Fruit fly (Drosophila melanogaster): ENCODE measurements around the gene jar.
A peak's percentile ranks its signal among the peaks of the same experiment; 100 is the strongest.

jar gene

DNA sequence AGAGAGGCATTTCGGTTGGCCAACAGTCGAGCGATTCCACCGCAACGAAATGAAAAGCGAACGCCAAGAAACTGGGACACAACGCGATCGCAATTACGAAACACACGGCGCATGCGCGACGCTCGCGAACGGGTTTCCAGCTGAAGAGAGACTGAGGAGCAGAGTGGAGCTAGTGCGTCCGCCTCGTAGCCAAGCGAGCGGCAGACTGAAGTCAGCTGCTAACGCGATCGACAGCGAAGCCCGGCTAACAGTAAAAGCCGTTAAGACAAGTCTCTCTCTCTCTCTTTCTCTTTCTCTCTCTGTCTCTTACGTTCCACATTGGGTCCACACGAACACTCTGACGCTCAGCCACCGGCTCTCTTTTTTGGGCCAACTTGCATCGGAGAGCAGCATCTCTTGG is 52.5 kb downstream of the jar start, which contains the start of gene CG17786 (continued):
- TF ChIP-seq CG42726 (GFP tag; IDR thresholded peaks at IDR 0.05; ENCODE audit: partially characterized antibody) (peak; percentile 26; the same call in 1 of the 2 replicates), CG5953 (GFP tag; IDR thresholded peaks at IDR 0.05) (0 out of 2 replicates have a peak, but pooled peaks have one; percentile 9), MBD-R2 (GFP tag; IDR thresholded peaks at IDR 0.05) (peak; percentile 21; the same call in 1 of the 2 replicates), zen2 (GFP tag; IDR thresholded peaks at IDR 0.05; ENCODE audit: partially characterized antibody) (peak; percentile 35; the same call in 1 of the 3 replicates), CG6254 (GFP tag; optimal IDR thresholded peaks at IDR 0.05) (no peak), Sox100B (GFP tag; optimal IDR thresholded peaks at IDR 0.05) (no peak), da (GFP tag; optimal IDR thresholded peaks at IDR 0.05) (no peak), CG17385 (GFP tag; optimal IDR thresholded peaks at IDR 0.05) (peak; percentile 17), hkb (optimal IDR thresholded peaks at IDR 0.05) (no peak), hkb (GFP tag; IDR thresholded peaks at IDR 0.05) (peak; percentile 49), Sry-β (GFP tag; optimal IDR thresholded peaks at IDR 0.05) (no peak), nom (GFP tag; optimal IDR thresholded peaks at IDR 0.05) (peak; percentile 69), Eip74EF (GFP tag; optimal IDR thresholded peaks at IDR 0.05) (peak in 1 of 2 experiments; percentile 27), Hmr (GFP tag; optimal IDR thresholded peaks at IDR 0.05) (peak; percentile 8), ci (GFP tag; IDR thresholded peaks at IDR 0.05) (peak; percentile 75; the same call in 2 of the 3 replicates), Fer1 (GFP tag; optimal IDR thresholded peaks at IDR 0.05) (peak; percentile 28), NC2β (GFP tag; optimal IDR thresholded peaks at IDR 0.05) (no peak), pnt (GFP tag; optimal IDR thresholded peaks at IDR 0.05) (no peak), caup (GFP tag; optimal IDR thresholded peaks at IDR 0.05; ENCODE audit: severe bottlenecking) (peak; percentile 32), CG12391 (tag; optimal IDR thresholded peaks at IDR 0.05) (peak; percentile 0), onecut (GFP tag; IDR thresholded peaks at IDR 0.05) (0 out of 2 replicates have a peak, but pooled peaks have one; percentile 19), sens (GFP tag) (peak; percentile 75), vvl (GFP tag; IDR thresholded peaks at IDR 0.05) (peak; percentile 62; the same call in 1 of the 2 replicates), kni (GFP tag; optimal IDR thresholded peaks at IDR 0.05) (peak; percentile 73), Adf1 (GFP tag; IDR thresholded peaks at IDR 0.05) (peak; percentile 54; the same call in 1 of the 2 replicates), crp (GFP tag; optimal IDR thresholded peaks at IDR 0.05) (peak in 1 of 2 experiments; percentile 41), sr (GFP tag; IDR thresholded peaks at IDR 0.05) (0 out of 3 replicates have a peak, but pooled peaks have one; percentile 22), phol (tag; optimal IDR thresholded peaks at IDR 0.05) (no peak), CG3281 (GFP tag; optimal IDR thresholded peaks at IDR 0.05) (no peak), CG3726 (GFP tag; IDR thresholded peaks at IDR 0.05) (no peak), CG4424 (GFP tag; optimal IDR thresholded peaks at IDR 0.05) (no peak), CG9932 (GFP tag; IDR thresholded peaks at IDR 0.05) (0 out of 2 replicates have a peak, but pooled peaks have one; percentile 19), her (GFP tag; optimal IDR thresholded peaks at IDR 0.05) (peak; percentile 48), Blimp-1 (GFP tag; optimal IDR thresholded peaks at IDR 0.05) (peak; percentile 85), ERR (GFP tag; optimal IDR thresholded peaks at IDR 0.05) (no peak), CG10979 (tag; optimal IDR thresholded peaks at IDR 0.05) (no peak), chinmo (GFP tag; IDR thresholded peaks at IDR 0.05; ENCODE audit: partially characterized antibody) (peak; percentile 89; the same call in 3 of the 4 replicates), CG7963 (GFP tag; IDR thresholded peaks at IDR 0.05; ENCODE audit: partially characterized antibody) (no peak), MTF-1 (GFP tag; optimal IDR thresholded peaks at IDR 0.05; ENCODE audit: borderline replicate concordance) (no peak), CG15514 (GFP tag; optimal IDR thresholded peaks at IDR 0.05) (peak; percentile 30), Deaf1 (tag; optimal IDR thresholded peaks at IDR 0.05) (peak; percentile 64), CG6765 (GFP tag; optimal IDR thresholded peaks at IDR 0.05) (peak; percentile 14), CG10565 (GFP tag; optimal IDR thresholded peaks at IDR 0.05) (no peak)

All from whole organism, embryonic.